Fruit fly (Drosophila melanogaster) whole organism, embryonic: ENCODE results near the gene Crg-1.

Source experiments
- Ada2b ChIP-seq: fragments of 200-800 bp; sonication (Bioruptor generic); IDR thresholded peaks from 2 replicates; pipeline ENCODE4 v1.3.6; 2022; ENCODE audit warnings: missing biosample characterization, missing genetic modification characterization
- Asciz ChIP-seq: fragments of 200-800 bp; sonication (Bioruptor generic); optimal IDR thresholded peaks from 2 replicates; lab custom pipeline; 2017; ENCODE audit warnings: missing biosample characterization, mild to moderate bottlenecking, missing genetic modification characterization, missing genetic modification reagents
- CG1024 ChIP-seq: fragments of 200-800 bp; sonication (Bioruptor generic); IDR thresholded peaks from 2 replicates; pipeline ENCODE4 v1.3.6; 2022; ENCODE audit warnings: missing biosample characterization, missing genetic modification characterization
- CG10654 ChIP-seq: fragments of 200-800 bp; sonication (Bioruptor generic); optimal IDR thresholded peaks from 2 replicates; lab custom pipeline; 2016; ENCODE audit warnings: missing biosample characterization, missing genetic modification characterization
- CG11723 ChIP-seq: fragments of 200-800 bp; sonication (Bioruptor generic); optimal IDR thresholded peaks from 2 replicates; lab custom pipeline; 2017; ENCODE audit warnings: missing biosample characterization, mild to moderate bottlenecking, missing genetic modification characterization
- CG12071 ChIP-seq: fragments of 200-800 bp; sonication (Bioruptor generic); optimal IDR thresholded peaks from 3 replicates; lab custom pipeline; 2018; ENCODE audit warnings: missing biosample characterization, mild to moderate bottlenecking, missing genetic modification characterization
- CG1233 ChIP-seq: fragments of 200-800 bp; sonication (Bioruptor generic); optimal IDR thresholded peaks from 4 replicates; lab custom pipeline; 2018; ENCODE audit warnings: missing biosample characterization, mild to moderate bottlenecking, missing genetic modification characterization
- CG12744 ChIP-seq: fragments of 200-800 bp; sonication (Bioruptor generic); optimal IDR thresholded peaks from 2 replicates; lab custom pipeline; 2016; ENCODE audit warnings: missing biosample characterization, missing genetic modification characterization
- CG12942 ChIP-seq: fragments of 200-800 bp; sonication (Bioruptor generic); optimal IDR thresholded peaks from 3 replicates; lab custom pipeline; 2016; ENCODE audit warnings: missing biosample characterization, missing genetic modification characterization
- CG15601 ChIP-seq: fragments of 200-800 bp; sonication (Bioruptor generic); optimal IDR thresholded peaks from 3 replicates; lab custom pipeline; 2019; ENCODE audit warnings: missing biosample characterization, mild to moderate bottlenecking, missing genetic modification characterization, moderate library complexity
- CG1647 ChIP-seq: fragments of 200-800 bp; sonication (Bioruptor generic); optimal IDR thresholded peaks from 3 replicates; lab custom pipeline; 2016; ENCODE audit warnings: missing biosample characterization, missing genetic modification characterization
- CG16815 ChIP-seq: fragments of 200-800 bp; sonication (Bioruptor generic); optimal IDR thresholded peaks from 3 replicates; lab custom pipeline; 2017; ENCODE audit warnings: missing biosample characterization, mild to moderate bottlenecking, missing genetic modification characterization
- CG17328 ChIP-seq: fragments of 200-800 bp; sonication (Bioruptor generic); IDR thresholded peaks from 2 replicates; pipeline ENCODE4 v1.3.6; 2022; ENCODE audit warnings: missing biosample characterization, missing genetic modification characterization
- CG30020 ChIP-seq: fragments of 200-800 bp; optimal IDR thresholded peaks from 2 replicates; lab custom pipeline; 2019; ENCODE audit warnings: missing biosample characterization, mild to moderate bottlenecking, missing genetic modification characterization, moderate library complexity
- CG31224 ChIP-seq: fragments of 200-800 bp; sonication (Bioruptor generic); IDR thresholded peaks from 2 replicates; pipeline ENCODE4 v1.3.6; 2022; ENCODE audit warnings: missing biosample characterization, missing genetic modification characterization
- CG32532 ChIP-seq: fragments of 200-800 bp; sonication (Bioruptor generic); IDR thresholded peaks from 2 replicates; pipeline ENCODE4 v1.3.6; 2022; ENCODE audit warnings: missing biosample characterization, missing genetic modification characterization
- CG3995 ChIP-seq: fragments of 200-800 bp; sonication (Bioruptor generic); optimal IDR thresholded peaks from 3 replicates; lab custom pipeline; 2016; ENCODE audit warnings: missing biosample characterization, missing genetic modification characterization
- CG4854 ChIP-seq: fragments of 200-800 bp; sonication (Bioruptor generic); optimal IDR thresholded peaks from 2 replicates; lab custom pipeline; 2016; ENCODE audit warnings: missing biosample characterization, missing genetic modification characterization, inconsistent platforms
- CG7357 ChIP-seq: fragments of 200-800 bp; sonication (Bioruptor generic); IDR thresholded peaks from 3 replicates; pipeline ENCODE4 v1.3.6; 2022; ENCODE audit warnings: missing biosample characterization, missing genetic modification characterization
- Chrac-16 ChIP-seq: fragments of 200-800 bp; sonication (Bioruptor generic); optimal IDR thresholded peaks from 3 replicates; lab custom pipeline; 2016; ENCODE audit warnings: missing biosample characterization, missing genetic modification characterization
- D19A ChIP-seq: fragments of 200-800 bp; optimal IDR thresholded peaks from 3 replicates; lab custom pipeline; 2019; ENCODE audit warnings: missing biosample characterization, mild to moderate bottlenecking, missing genetic modification characterization, moderate library complexity
- Dad ChIP-seq: fragments of 200-800 bp; sonication (Bioruptor generic); optimal IDR thresholded peaks from 3 replicates; lab custom pipeline; 2016; ENCODE audit warnings: missing biosample characterization, missing genetic modification characterization
- E2f2 ChIP-seq: fragments of 200-800 bp; sonication (Bioruptor generic); IDR thresholded peaks from 2 replicates; pipeline ENCODE4 v1.3.6; 2022; ENCODE audit warnings: missing biosample characterization, missing genetic modification characterization
- Ets65A ChIP-seq: fragments of 200-800 bp; sonication (Bioruptor generic); peaks from one replicate; lab custom pipeline; 2016; ENCODE audit warnings: missing biosample characterization, missing genetic modification characterization
- Fer2 ChIP-seq: fragments of 200-800 bp; sonication (Bioruptor generic); optimal IDR thresholded peaks from 2 replicates; lab custom pipeline; 2018; ENCODE audit warnings: missing biosample characterization, mild to moderate bottlenecking, missing genetic modification characterization, moderate library complexity
- GATAe ChIP-seq: fragments of 200-800 bp; sonication (Bioruptor generic); conservative IDR thresholded peaks from 2 replicates; pipeline ENCODE4 v1.3.6; 2022; ENCODE audit warnings: missing biosample characterization, missing genetic modification characterization
- Hmx ChIP-seq: fragments of 200-800 bp; sonication (Bioruptor generic); optimal IDR thresholded peaks from 2 replicates; lab custom pipeline; 2016; ENCODE audit warnings: missing biosample characterization, missing genetic modification characterization
- Hsf ChIP-seq: fragments of 200-800 bp; sonication (Bioruptor generic); optimal IDR thresholded peaks from 3 replicates; lab custom pipeline; 2016; ENCODE audit warnings: missing biosample characterization, missing genetic modification characterization
- Max ChIP-seq: fragments of 200-800 bp; sonication (Bioruptor generic); optimal IDR thresholded peaks from 2 replicates; lab custom pipeline; 2016; ENCODE audit warnings: missing biosample characterization, mild to moderate bottlenecking, missing genetic modification characterization
- Mrtf ChIP-seq: fragments of 200-800 bp; sonication (Bioruptor generic); IDR thresholded peaks from 3 replicates; pipeline ENCODE4 v1.3.6; 2022; ENCODE audit warnings: missing biosample characterization, missing genetic modification characterization
- Myb ChIP-seq: fragments of 200-800 bp; sonication (Bioruptor generic); optimal IDR thresholded peaks from 2 replicates; lab custom pipeline; 2016; ENCODE audit warnings: missing biosample characterization, missing genetic modification characterization
- Rfx ChIP-seq: fragments of 200-800 bp; sonication (Bioruptor generic); IDR thresholded peaks from 2 replicates; pipeline ENCODE4 v1.3.6; 2022; ENCODE audit warnings: missing biosample characterization, missing genetic modification characterization
- Sin3A ChIP-seq: fragments of >200 bp; optimal IDR thresholded peaks from 2 replicates; lab custom pipeline; 2018
- Six4 ChIP-seq: fragments of 200-800 bp; sonication (Bioruptor generic); optimal IDR thresholded peaks from 2 replicates; lab custom pipeline; 2016; ENCODE audit warnings: missing biosample characterization, missing genetic modification characterization
- ara ChIP-seq: fragments of 200-800 bp; sonication (Bioruptor generic); IDR thresholded peaks from 2 replicates; pipeline ENCODE4 v1.3.6; 2022; ENCODE audit warnings: missing biosample characterization, missing genetic modification characterization
- ase ChIP-seq: fragments of 200-800 bp; sonication (Bioruptor generic); IDR thresholded peaks from 3 replicates; pipeline ENCODE4 v1.3.6; 2022; ENCODE audit warnings: missing biosample characterization, missing genetic modification characterization
- az2 ChIP-seq: fragments of 200-800 bp; sonication (Bioruptor generic); optimal IDR thresholded peaks from 3 replicates; lab custom pipeline; 2016; ENCODE audit warnings: missing biosample characterization, missing genetic modification characterization
- chif ChIP-seq, 2 experiments: fragments of 200-800 bp; sonication (Bioruptor generic); optimal IDR thresholded peaks; 3 replicates each; lab custom pipeline; 2016; ENCODE audit warnings: missing biosample characterization in 2 of 2, missing genetic modification characterization in 2 of 2
- gce ChIP-seq: fragments of 200-800 bp; sonication (Bioruptor generic); IDR thresholded peaks from 3 replicates; pipeline ENCODE4 v1.3.6; 2022; ENCODE audit warnings: missing biosample characterization, missing genetic modification characterization
- gfzf ChIP-seq: fragments of 200-800 bp; sonication (Bioruptor generic); optimal IDR thresholded peaks from 2 replicates; lab custom pipeline; 2016; ENCODE audit warnings: missing biosample characterization, mild to moderate bottlenecking, missing genetic modification characterization, moderate library complexity
- h ChIP-seq: fragments of >200 bp; optimal IDR thresholded peaks from 2 replicates; lab custom pipeline; 2017
- nerfin-2 ChIP-seq: fragments of 200-800 bp; sonication (Bioruptor generic); IDR thresholded peaks from 2 replicates; pipeline ENCODE4 v1.3.6; 2022; ENCODE audit warnings: missing biosample characterization, missing genetic modification characterization; ENCODE audit not compliant: partially characterized antibody
- so ChIP-seq: fragments of 200-800 bp; sonication (Bioruptor generic); IDR thresholded peaks from 3 replicates; pipeline ENCODE4 v1.3.6; 2022; ENCODE audit warnings: missing biosample characterization, missing genetic modification characterization
- sqz ChIP-seq: fragments of 200-800 bp; sonication (Bioruptor generic); optimal IDR thresholded peaks from 3 replicates; lab custom pipeline; 2018; ENCODE audit warnings: missing biosample characterization, mild to moderate bottlenecking, missing genetic modification characterization
- tap ChIP-seq: fragments of 200-800 bp; optimal IDR thresholded peaks from 3 replicates; lab custom pipeline; 2019; ENCODE audit warnings: missing biosample characterization, mild to moderate bottlenecking, missing genetic modification characterization, moderate library complexity
- tgo ChIP-seq: fragments of 200-800 bp; sonication (Bioruptor generic); IDR thresholded peaks from 3 replicates; pipeline ENCODE4 v1.3.6; 2022; ENCODE audit warnings: missing biosample characterization, missing genetic modification characterization
- tio ChIP-seq: fragments of 200-800 bp; sonication (Bioruptor generic); optimal IDR thresholded peaks from 2 replicates; lab custom pipeline; 2017; ENCODE audit warnings: missing biosample characterization, missing genetic modification characterization, inconsistent platforms
- ttk ChIP-seq: fragments of 200-800 bp; sonication (Bioruptor generic); IDR thresholded peaks from 2 replicates; pipeline ENCODE4 v2.1.2; 2022; ENCODE audit warnings: missing biosample characterization, missing genetic modification characterization
- wdn ChIP-seq: fragments of 200-800 bp; sonication (Bioruptor generic); IDR thresholded peaks from 2 replicates; pipeline ENCODE4 v1.3.6; 2022; ENCODE audit warnings: missing biosample characterization, missing genetic modification characterization
- zen2 ChIP-seq: fragments of 200-800 bp; sonication (Bioruptor generic); IDR thresholded peaks from 3 replicates; pipeline ENCODE4 v1.3.6; 2022; ENCODE audit warnings: missing biosample characterization, missing genetic modification characterization; ENCODE audit not compliant: partially characterized antibody

The Crg-1 gene

DNA sequence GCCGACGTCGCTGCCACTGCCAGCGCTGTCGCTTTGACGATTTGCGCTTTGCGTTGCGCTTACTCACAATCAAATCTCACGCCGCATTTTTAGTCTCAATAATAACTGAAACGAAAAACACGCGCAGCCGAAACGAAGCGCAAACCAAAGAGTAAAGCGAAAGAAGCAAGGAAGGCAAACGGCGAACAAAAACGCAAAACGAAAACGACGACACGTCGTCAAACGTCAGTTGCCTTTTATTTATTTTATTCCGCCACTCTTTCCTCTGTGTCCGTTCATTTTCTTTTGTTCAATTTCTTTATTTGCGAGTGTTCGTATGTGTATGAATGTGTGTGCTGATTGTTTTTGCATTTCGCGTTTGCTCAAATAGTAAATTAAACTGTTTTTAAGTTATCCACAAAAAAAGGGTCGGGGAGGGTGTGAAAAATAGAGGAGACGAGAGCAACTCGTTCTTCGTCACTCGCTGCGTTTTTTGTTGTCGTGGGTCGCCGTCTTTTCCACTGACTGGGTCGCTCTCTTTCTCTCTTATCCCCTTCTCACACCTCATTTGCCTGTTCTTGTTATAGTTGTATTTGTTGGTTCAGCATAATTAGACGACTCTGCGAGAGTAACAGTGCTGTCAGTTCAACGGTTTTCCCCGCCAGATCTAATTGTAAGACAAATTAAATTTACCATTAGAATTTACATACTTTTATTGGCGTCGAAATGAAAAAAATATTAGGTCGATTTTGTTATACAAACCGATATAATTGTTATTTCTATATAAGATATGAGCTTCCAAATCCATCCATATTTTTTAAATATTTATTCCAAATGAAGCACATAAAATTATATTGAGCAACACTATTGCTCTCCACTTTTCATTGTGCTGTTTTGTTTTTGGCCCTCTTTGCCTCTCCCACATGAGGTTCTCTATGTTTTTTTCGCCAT, 19.9 kb upstream of the Crg-1 start (continued):
- TF ChIP-seq so (peak; percentile 63; the same call in 1 of the 3 replicates), tio (peak; percentile 51), ase (GFP tag; lab: Robert Waterston, UW) (0 out of 3 replicates have a peak, but pooled peaks have one; percentile 32), Max (peak; percentile 58), CG12942 (GFP tag; lab: Kevin White, UChicago) (peak; percentile 37), CG4854 (GFP tag; lab: Kevin White, UChicago) (peak; percentile 12), D19A (tag; lab: Kevin White, UChicago) (peak; percentile 66), wdn (GFP tag; lab: Robert Waterston, UW) (peak; percentile 65), CG3995 (GFP tag; lab: Kevin White, UChicago) (peak; percentile 17), nerfin-2 (GFP tag; lab: Robert Waterston, UW) (no peak), CG7357 (GFP tag; lab: Robert Waterston, UW) (no peak), CG10654 (GFP tag; lab: Kevin White, UChicago) (peak; percentile 39), Dad (GFP tag; lab: Kevin White, UChicago) (peak; percentile 36), CG31224 (GFP tag; lab: Robert Waterston, UW) (0 out of 2 replicates have a peak, but pooled peaks have one; percentile 42), Sin3A (lab: Kevin White, UChicago) (no peak), Hmx (GFP tag; lab: Kevin White, UChicago) (peak; percentile 56), CG12071 (GFP tag; lab: Kevin White, UChicago) (peak; percentile 43), zen2 (GFP tag; lab: Robert Waterston, UW) (no peak), h (lab: Kevin White, UChicago) (no peak), ttk (peak; percentile 42; the same call in 1 of the 2 replicates), CG17328 (GFP tag; lab: Robert Waterston, UW) (0 out of 2 replicates have a peak, but pooled peaks have one; percentile 19), Ets65A (no peak), Asciz (GFP tag; lab: Kevin White, UChicago) (peak; percentile 25), Myb (GFP tag; lab: Kevin White, UChicago) (peak; percentile 23), Rfx (GFP tag; lab: Robert Waterston, UW) (peak; percentile 88), GATAe (GFP tag; lab: Robert Waterston, UW) (0 out of 2 replicates have a peak, but pooled peaks have one; percentile 20), chif (GFP tag; optimal IDR thresholded peaks at IDR 0.05; lab: Kevin White, UChicago) (peak; percentile 22 to 28), Six4 (peak; percentile 47), az2 (GFP tag; lab: Kevin White, UChicago) (peak; percentile 56), Mrtf (peak; percentile 44; the same call in 1 of the 3 replicates), gce (peak; percentile 48; the same call in 1 of the 3 replicates), CG12744 (peak; percentile 61), tap (peak; percentile 54), Fer2 (tag; lab: Kevin White, UChicago) (peak; percentile 55), CG1024 (no peak), CG1233 (GFP tag; lab: Kevin White, UChicago) (peak; percentile 64), CG1647 (GFP tag; lab: Kevin White, UChicago) (no peak), CG11723 (GFP tag; lab: Kevin White, UChicago) (peak; percentile 28), CG15601 (tag; lab: Kevin White, UChicago) (peak; percentile 56), sqz (GFP tag; lab: Kevin White, UChicago) (peak; percentile 69), Ada2b (GFP tag; lab: Robert Waterston, UW) (peak; percentile 71), CG32532 (GFP tag; lab: Robert Waterston, UW) (peak; percentile 81), Chrac-16 (GFP tag; lab: Kevin White, UChicago) (peak; percentile 48), tgo (GFP tag; lab: Robert Waterston, UW) (peak; percentile 57; the same call in 1 of the 3 replicates), ara (GFP tag; lab: Robert Waterston, UW) (0 out of 2 replicates have a peak, but pooled peaks have one; percentile 47), CG30020 (tag; lab: Kevin White, UChicago) (peak; percentile 34), CG16815 (GFP tag; lab: Kevin White, UChicago) (peak; percentile 41), E2f2 (GFP tag; lab: Robert Waterston, UW) (peak; percentile 48), gfzf (GFP tag; lab: Kevin White, UChicago) (no peak), Hsf (GFP tag; lab: Kevin White, UChicago) (peak; percentile 69)
